Fruit fly (Drosophila melanogaster) Kc167 (cell line): ENCODE data around the gene Os-C.

Experiments
- Myc ChIP-seq: fragments of >200 bp; optimal IDR thresholded peaks from 2 replicates; lab custom pipeline; 2017; ENCODE audit warnings: missing external identifiers
- Sin3A ChIP-seq: fragments of >200 bp; optimal IDR thresholded peaks from 2 replicates; lab custom pipeline; 2018; ENCODE audit warnings: missing external identifiers
- psq ChIP-seq: fragments of >200 bp; optimal IDR thresholded peaks from 2 replicates; lab custom pipeline; 2017; ENCODE audit warnings: missing external identifiers
- ttk ChIP-seq: sonication (Bioruptor generic); optimal IDR thresholded peaks from 2 replicates; lab custom pipeline; 2017; ENCODE audit warnings: missing external identifiers

dm6 chr3R:7954477-7954876, 24.3 kb upstream of the Os-C start:
- TF ChIP-seq psq (lab: Kevin White, UChicago) (no peak), Sin3A (no peak), Myc (lab: Kevin White, UChicago) (no peak), ttk (lab: Kevin White, UChicago) (no peak)
